Fruit fly (Drosophila melanogaster): Measurements from ENCODE around the gene CG34155.

CG34155 gene

DNA sequence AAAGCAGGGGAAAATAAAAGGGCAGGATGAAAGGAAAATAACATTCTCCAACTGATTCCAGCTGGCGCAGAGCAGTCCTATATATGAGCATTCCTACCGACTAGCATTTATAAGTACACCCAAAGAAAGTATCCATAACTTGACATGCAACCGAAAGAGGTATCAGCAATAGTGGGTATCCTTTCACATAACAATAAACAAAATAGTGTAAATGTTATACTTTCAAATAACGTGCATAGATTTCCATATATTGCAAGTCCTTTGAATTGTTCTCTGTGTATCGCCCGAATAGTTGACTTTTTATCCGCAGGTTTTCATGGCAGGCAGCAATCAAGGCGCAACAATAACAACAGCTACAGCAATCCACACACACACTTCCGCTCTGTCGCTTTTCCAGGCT lies 10.0 kb downstream of the CG34155 start (continued):
- no peak for TF ChIP-seq Sox100B (GFP tag; optimal IDR thresholded peaks at IDR 0.05)
- no peak for TF ChIP-seq h (optimal IDR thresholded peaks at IDR 0.05)
- no peak for TF ChIP-seq CkIIα-i1 (GFP tag; IDR thresholded peaks at IDR 0.05)
- no peak for TF ChIP-seq CG2202 (tag; optimal IDR thresholded peaks at IDR 0.05)
- no peak for TF ChIP-seq CG30431 (GFP tag; optimal IDR thresholded peaks at IDR 0.05)
- no peak for TF ChIP-seq hth (optimal IDR thresholded peaks at IDR 0.05)
- no peak for TF ChIP-seq CG2875 (GFP tag; optimal IDR thresholded peaks at IDR 0.05)
- TF ChIP-seq Atf-2 (GFP tag; optimal IDR thresholded peaks at IDR 0.05): no peak
- TF ChIP-seq CG17361 (GFP tag; IDR thresholded peaks at IDR 0.05): no peak
- no peak for TF ChIP-seq D19B (GFP tag; optimal IDR thresholded peaks at IDR 0.05)
- TF ChIP-seq CG30403 (GFP tag; optimal IDR thresholded peaks at IDR 0.05): peak; percentile 1
- TF ChIP-seq Nf-YA (GFP tag; IDR thresholded peaks at IDR 0.05): no peak
- TF ChIP-seq bab2 (GFP tag; optimal IDR thresholded peaks at IDR 0.05): no peak
- TF ChIP-seq CG12104 (GFP tag; optimal IDR thresholded peaks at IDR 0.05): no peak
- no peak for TF ChIP-seq CG4328 (GFP tag; optimal IDR thresholded peaks at IDR 0.05)
- TF ChIP-seq HLH3B (GFP tag; IDR thresholded peaks at IDR 0.05): no peak
- no peak for TF ChIP-seq ci (GFP tag; IDR thresholded peaks at IDR 0.05)
- no peak for TF ChIP-seq CG12071 (GFP tag; optimal IDR thresholded peaks at IDR 0.05)
- no peak for TF ChIP-seq Pdp1 (GFP tag; optimal IDR thresholded peaks at IDR 0.05)
- no peak for TF ChIP-seq twi (tag; optimal IDR thresholded peaks at IDR 0.05)
- peak; percentile 30 for TF ChIP-seq grau (tag; optimal IDR thresholded peaks at IDR 0.05)
- TF ChIP-seq ase (GFP tag; IDR thresholded peaks at IDR 0.05): no peak
- TF ChIP-seq CG12391 (tag; optimal IDR thresholded peaks at IDR 0.05): no peak
- TF ChIP-seq E2f1 (GFP tag; IDR thresholded peaks at IDR 0.05): no peak
- TF ChIP-seq CG9609 (GFP tag; optimal IDR thresholded peaks at IDR 0.05): no peak

- peak; percentile 30 for TF ChIP-seq CG17385 (GFP tag; optimal IDR thresholded peaks at IDR 0.05)
- TF ChIP-seq CG11085 (GFP tag; IDR thresholded peaks at IDR 0.05): no peak
- TF ChIP-seq lilli (GFP tag; optimal IDR thresholded peaks at IDR 0.05): no peak
- no peak for TF ChIP-seq Abd-B (GFP tag; optimal IDR thresholded peaks at IDR 0.05)
- TF ChIP-seq Trl (optimal IDR thresholded peaks at IDR 0.05): peak; percentile 12 to 33
- no peak for TF ChIP-seq Trl (GFP tag; optimal IDR thresholded peaks at IDR 0.05)
- TF ChIP-seq Rfx (GFP tag; IDR thresholded peaks at IDR 0.05): no peak
- no peak for TF ChIP-seq CG3065 (GFP tag; optimal IDR thresholded peaks at IDR 0.05)
- TF ChIP-seq rib (GFP tag; IDR thresholded peaks at IDR 0.05): no peak
- no peak for TF ChIP-seq Eip74EF (GFP tag; optimal IDR thresholded peaks at IDR 0.05)
- TF ChIP-seq CG11247 (GFP tag; IDR thresholded peaks at IDR 0.05): 0 out of 2 replicates have a peak, but pooled peaks have one; percentile 32
- no peak for TF ChIP-seq CG10543 (GFP tag; optimal IDR thresholded peaks at IDR 0.05)
- no peak for TF ChIP-seq CG1647 (GFP tag; optimal IDR thresholded peaks at IDR 0.05)
- no peak for TF ChIP-seq dpn (GFP tag; optimal IDR thresholded peaks at IDR 0.05)
- TF ChIP-seq Dad (GFP tag; optimal IDR thresholded peaks at IDR 0.05): no peak
- TF ChIP-seq PHDP (tag; optimal IDR thresholded peaks at IDR 0.05): no peak
- no peak for TF ChIP-seq CG6813 (GFP tag; optimal IDR thresholded peaks at IDR 0.05)
- TF ChIP-seq CG2120 (GFP tag; optimal IDR thresholded peaks at IDR 0.05): no peak
- TF ChIP-seq CG12769 (tag; optimal IDR thresholded peaks at IDR 0.05): peak; percentile 5
- TF ChIP-seq ranshi (GFP tag; IDR thresholded peaks at IDR 0.05): no peak
- TF ChIP-seq CG18476 (GFP tag; optimal IDR thresholded peaks at IDR 0.05): no peak
- TF ChIP-seq CG12104 (GFP tag; optimal IDR thresholded peaks at IDR 0.05): no peak
- no peak for TF ChIP-seq crol (GFP tag; IDR thresholded peaks at IDR 0.05)
- TF ChIP-seq kah (GFP tag; optimal IDR thresholded peaks at IDR 0.05): peak; percentile 67
- TF ChIP-seq CG17612 (GFP tag; IDR thresholded peaks at IDR 0.05): no peak
- no peak for TF ChIP-seq Vsx1 (GFP tag; optimal IDR thresholded peaks at IDR 0.05)
- no peak for TF ChIP-seq fru (optimal IDR thresholded peaks at IDR 0.05)
- no peak for TF ChIP-seq Max (GFP tag; optimal IDR thresholded peaks at IDR 0.05)
- no peak for TF ChIP-seq CG6175 (GFP tag; IDR thresholded peaks at IDR 0.05)
- TF ChIP-seq CG18764 (GFP tag; optimal IDR thresholded peaks at IDR 0.05): no peak
- TF ChIP-seq cg (GFP tag; optimal IDR thresholded peaks at IDR 0.05): peak; percentile 41
Observed at dm6 chr3R:30544974-30545373, 15.0 kb downstream of the CG34155 start.

All from whole organism, embryonic.